Worm (Caenorhabditis elegans): Measurements from ENCODE around the gene asb-1.

asb-1 gene

ce11 chrIII:4568030-4568429, 27.6 kb downstream of the asb-1 start, which contains the start of gene mlcd-1:
Gene mlcd-1 (minus strand): TSS chrIII:4568130.
- no peak for TF ChIP-seq mec-3 (tag; optimal IDR thresholded peaks at IDR 0.05; ENCODE audit: borderline replicate concordance)
- TF ChIP-seq ceh-9 (tag; optimal IDR thresholded peaks at IDR 0.05), result no peak

DNA sequence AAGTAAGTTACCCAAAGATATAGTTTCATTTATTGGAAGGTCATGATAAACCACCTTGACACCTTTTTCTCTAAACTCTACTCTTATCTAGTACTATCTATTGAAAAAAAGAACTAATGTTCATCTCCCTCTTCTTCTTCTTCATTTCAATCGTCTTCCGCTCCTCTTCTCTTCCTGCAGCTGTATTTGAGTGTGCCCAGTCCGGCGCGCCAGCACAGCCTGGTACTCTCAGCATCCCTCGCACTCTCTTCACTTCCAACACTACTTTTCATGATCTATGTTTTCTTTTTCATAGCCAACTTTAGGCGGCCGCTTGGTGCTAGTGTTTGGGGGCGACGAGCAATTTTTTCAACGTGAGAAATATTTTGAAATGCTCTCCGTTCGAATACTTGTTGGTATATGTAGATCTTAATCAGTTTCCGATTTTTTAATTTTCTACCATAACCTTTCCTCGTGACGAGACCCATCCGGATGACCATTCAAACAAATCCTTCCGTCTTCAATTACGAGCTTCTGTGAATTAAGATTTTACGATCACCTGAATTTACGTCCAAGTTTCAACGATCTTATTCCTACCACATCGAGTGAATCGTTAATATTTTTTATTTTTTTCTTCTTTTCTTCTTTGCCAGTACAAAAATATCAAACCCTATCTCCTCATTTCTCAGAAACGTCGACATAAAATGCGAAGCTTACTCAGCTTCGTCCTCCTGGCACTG, 33.4 kb downstream of the asb-1 start, which contains the start of gene pan-1:
Gene pan-1 (plus strand): TSS at position 669 of the 719 bp plus-strand sequence.
- no peak for TF ChIP-seq mec-3 (tag; optimal IDR thresholded peaks at IDR 0.05; ENCODE audit: borderline replicate concordance)
- peak; percentile 8 for TF ChIP-seq ceh-34 (tag; optimal IDR thresholded peaks at IDR 0.05)
- TF ChIP-seq tbx-2 (tag; optimal IDR thresholded peaks at IDR 0.05), result peak; percentile 11
- TF ChIP-seq ceh-31 (tag; optimal IDR thresholded peaks at IDR 0.05), result peak; percentile 8
- peak; percentile 42 for TF ChIP-seq nfya-1 (tag; optimal IDR thresholded peaks at IDR 0.05)
- no peak for TF ChIP-seq T23F11.4 (GFP tag; optimal IDR thresholded peaks at IDR 0.05)
- no peak for TF ChIP-seq ceh-6 (GFP tag; optimal IDR thresholded peaks at IDR 0.05)
- no peak for TF ChIP-seq lim-6 (tag; optimal IDR thresholded peaks at IDR 0.05)
- no peak for TF ChIP-seq K02D7.2 (tag; optimal IDR thresholded peaks at IDR 0.05)

DNA sequence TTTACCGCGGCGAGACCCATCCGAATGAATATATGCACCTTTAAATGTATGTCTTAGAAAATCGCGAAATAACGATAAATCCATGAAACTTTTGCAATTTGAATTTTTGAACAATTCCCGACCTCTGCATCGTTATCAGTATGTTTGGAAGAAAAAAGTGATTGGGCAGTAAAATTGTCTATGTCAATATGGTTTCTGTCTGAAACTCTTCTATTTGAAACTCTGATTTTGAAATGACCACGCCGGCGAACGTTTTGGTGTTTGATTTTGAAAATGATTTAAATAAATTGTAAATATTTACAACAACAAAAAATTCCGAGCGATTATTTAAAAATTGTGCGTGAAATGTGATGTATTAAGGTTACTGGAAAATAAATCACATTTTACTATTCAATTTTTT, 34.3 kb downstream of the asb-1 start:
- TF ChIP-seq che-1 (tag; optimal IDR thresholded peaks at IDR 0.05) (no peak), ceh-22 (tag; optimal IDR thresholded peaks at IDR 0.05) (no peak), elt-2 (tag; optimal IDR thresholded peaks at IDR 0.05) (peak; percentile 10), tbx-7 (tag; optimal IDR thresholded peaks at IDR 0.05) (no peak), dve-1 (tag; optimal IDR thresholded peaks at IDR 0.05) (no peak)

ce11 chrIII:4560393-4560890, 35.2 kb downstream of the asb-1 start:
- TF ChIP-seq pha-4 (tag; optimal IDR thresholded peaks at IDR 0.05) (no peak), fkh-6 (tag; optimal IDR thresholded peaks at IDR 0.05) (no peak), sox-2 (GFP tag; IDR thresholded peaks at IDR 0.05) (no peak), pros-1 (tag; optimal IDR thresholded peaks at IDR 0.05) (no peak), npax-4 (tag; optimal IDR thresholded peaks at IDR 0.05) (no peak), madf-2 (tag; optimal IDR thresholded peaks at IDR 0.05) (no peak), tbx-7 (tag; optimal IDR thresholded peaks at IDR 0.05) (no peak), nfya-1 (tag; optimal IDR thresholded peaks at IDR 0.05) (peak; percentile 81), elt-2 (tag; optimal IDR thresholded peaks at IDR 0.05) (no peak), hlh-15 (tag; optimal IDR thresholded peaks at IDR 0.05) (no peak), nhr-11 (tag; optimal IDR thresholded peaks at IDR 0.05) (no peak), F13H6.1 (tag; optimal IDR thresholded peaks at IDR 0.05) (peak; percentile 41), unc-86 (tag; optimal IDR thresholded peaks at IDR 0.05) (no peak), sox-4 (tag; optimal IDR thresholded peaks at IDR 0.05) (no peak), C38D4.7 (GFP tag; optimal IDR thresholded peaks at IDR 0.05) (no peak), hlh-30 (tag; optimal IDR thresholded peaks at IDR 0.05; ENCODE audit: insufficient read depth) (peak; percentile 26), sdc-2 (tag; optimal IDR thresholded peaks at IDR 0.05) (no peak), fax-1 (tag; optimal IDR thresholded peaks at IDR 0.05) (no peak), hlh-13 (GFP tag; optimal IDR thresholded peaks at IDR 0.05) (no peak), hlh-8 (tag; optimal IDR thresholded peaks at IDR 0.05) (no peak), ama-1 (optimal IDR thresholded peaks at IDR 0.05) (peak; percentile 52), rnt-1 (tag; optimal IDR thresholded peaks at IDR 0.05) (no peak), K02D7.2 (tag; optimal IDR thresholded peaks at IDR 0.05) (no peak), K09A11.1 (tag; optimal IDR thresholded peaks at IDR 0.05; ENCODE audit: insufficient read depth) (no peak), ref-2 (tag; optimal IDR thresholded peaks at IDR 0.05) (no peak), elt-4 (tag; optimal IDR thresholded peaks at IDR 0.05) (no peak), unc-55 (GFP tag; optimal IDR thresholded peaks at IDR 0.05) (peak; percentile 67), ahr-1 (tag; optimal IDR thresholded peaks at IDR 0.05) (no peak), pha-2 (tag; optimal IDR thresholded peaks at IDR 0.05) (no peak), ets-4 (tag; optimal IDR thresholded peaks at IDR 0.05) (peak; percentile 26), dmd-4 (tag; optimal IDR thresholded peaks at IDR 0.05; ENCODE audit: borderline replicate concordance) (no peak), ceh-31 (tag; optimal IDR thresholded peaks at IDR 0.05) (peak; percentile 66), unc-42 (tag; optimal IDR thresholded peaks at IDR 0.05) (peak; percentile 7), ceh-14 (tag; optimal IDR thresholded peaks at IDR 0.05) (no peak), ceh-48 (tag; optimal IDR thresholded peaks at IDR 0.05) (no peak), che-1 (tag; optimal IDR thresholded peaks at IDR 0.05) (no peak), tbx-2 (tag; optimal IDR thresholded peaks at IDR 0.05) (peak; percentile 48)

Data from whole organism, late embryonic.